Fruit fly (Drosophila melanogaster): ENCODE measurements around the gene Kap-alpha1.

Gene Kap-alpha1

dm6 chr3L:19845047-19845906 is 38.2 kb downstream of the Kap-alpha1 start, which contains the start of gene Papss (continued):
- peak; percentile 41 for TF ChIP-seq zen (tag; optimal IDR thresholded peaks at IDR 0.05)
- TF ChIP-seq Sox100B (GFP tag; optimal IDR thresholded peaks at IDR 0.05) = no peak
- TF ChIP-seq Xbp1 (GFP tag; optimal IDR thresholded peaks at IDR 0.05) = peak; percentile 21
- TF ChIP-seq CG2199 (GFP tag; IDR thresholded peaks at IDR 0.05) = peak; percentile 88
- TF ChIP-seq CG30431 (GFP tag; optimal IDR thresholded peaks at IDR 0.05) = no peak
- peak; percentile 66 for TF ChIP-seq org-1 (GFP tag; optimal IDR thresholded peaks at IDR 0.05)
- peak; percentile 95 for TF ChIP-seq Dll (GFP tag; IDR thresholded peaks at IDR 0.05; ENCODE audit: partially characterized antibody)
- TF ChIP-seq Hr78 (GFP tag; optimal IDR thresholded peaks at IDR 0.05) = no peak
- TF ChIP-seq CoRest (tag; optimal IDR thresholded peaks at IDR 0.05) = no peak
- TF ChIP-seq her (GFP tag; optimal IDR thresholded peaks at IDR 0.05) = peak; percentile 23
- no peak for TF ChIP-seq grn (GFP tag; optimal IDR thresholded peaks at IDR 0.05)
- peak; percentile 5 for TF ChIP-seq fd96Cb (tag; optimal IDR thresholded peaks at IDR 0.05)
- no peak for TF ChIP-seq CG4854 (GFP tag; optimal IDR thresholded peaks at IDR 0.05)
- TF ChIP-seq CG34224 (GFP tag; IDR thresholded peaks at IDR 0.05; ENCODE audit: partially characterized antibody) = peak; percentile 88
- no peak for TF ChIP-seq Sox102F (GFP tag; optimal IDR thresholded peaks at IDR 0.05)
- no peak for TF ChIP-seq GATAe (GFP tag; conservative IDR thresholded peaks at IDR 0.05)
- TF ChIP-seq Dp (GFP tag; optimal IDR thresholded peaks at IDR 0.05) = peak; percentile 2
- TF ChIP-seq knrl (GFP tag; IDR thresholded peaks at IDR 0.05; ENCODE audit: partially characterized antibody) = peak; percentile 82
- TF ChIP-seq wek (GFP tag; optimal IDR thresholded peaks at IDR 0.05) = peak; percentile 55
- 0 out of 4 replicates have a peak, but pooled peaks have one; percentile 26 for TF ChIP-seq Gug (GFP tag; IDR thresholded peaks at IDR 0.05)
- TF ChIP-seq CG9932 (GFP tag; IDR thresholded peaks at IDR 0.05) = peak; percentile 70
- TF ChIP-seq CG9797 (GFP tag; optimal IDR thresholded peaks at IDR 0.05) = no peak
- no peak for TF ChIP-seq tio (GFP tag; optimal IDR thresholded peaks at IDR 0.05)
- peak; percentile 50 for TF ChIP-seq pfk (GFP tag; optimal IDR thresholded peaks at IDR 0.05)
- TF ChIP-seq CG3163 (GFP tag; optimal IDR thresholded peaks at IDR 0.05) = no peak
- TF ChIP-seq Atf6 (GFP tag; IDR thresholded peaks at IDR 0.05) = 0 out of 2 replicates have a peak, but pooled peaks have one; percentile 25
- TF ChIP-seq HLH54F (GFP tag; optimal IDR thresholded peaks at IDR 0.05) = no peak
- TF ChIP-seq Sry-δ (GFP tag; optimal IDR thresholded peaks at IDR 0.05) = peak; percentile 70
- TF ChIP-seq pzg (GFP tag; optimal IDR thresholded peaks at IDR 0.05) = peak; percentile 40
- TF ChIP-seq CG15696 (tag; optimal IDR thresholded peaks at IDR 0.05) = peak; percentile 5
- peak; percentile 43 for TF ChIP-seq fd64A (GFP tag; optimal IDR thresholded peaks at IDR 0.05)
- TF ChIP-seq CG11247 (GFP tag; IDR thresholded peaks at IDR 0.05) = no peak
- peak; percentile 67 for TF ChIP-seq trem (tag; optimal IDR thresholded peaks at IDR 0.05)
- TF ChIP-seq hbn (GFP tag; IDR thresholded peaks at IDR 0.05; ENCODE audit: partially characterized antibody) = peak; percentile 87
- TF ChIP-seq CG8924 (tag; optimal IDR thresholded peaks at IDR 0.05) = peak; percentile 27
- TF ChIP-seq p53 (GFP tag; optimal IDR thresholded peaks at IDR 0.05) = no peak
- no peak for TF ChIP-seq Aef1 (GFP tag; IDR thresholded peaks at IDR 0.05)
- TF ChIP-seq row (GFP tag; IDR thresholded peaks at IDR 0.05) = peak; percentile 89
- no peak for TF ChIP-seq dpn (GFP tag; optimal IDR thresholded peaks at IDR 0.05)
- TF ChIP-seq CG7556 (GFP tag; optimal IDR thresholded peaks at IDR 0.05) = peak; percentile 36
- TF ChIP-seq Meics (GFP tag; optimal IDR thresholded peaks at IDR 0.05) = peak; percentile 26
- no peak for TF ChIP-seq tx (GFP tag; optimal IDR thresholded peaks at IDR 0.05)
- peak in 1 of 2 experiments; percentile 8 for TF ChIP-seq Trl (optimal IDR thresholded peaks at IDR 0.05)
- TF ChIP-seq Trl (GFP tag; optimal IDR thresholded peaks at IDR 0.05) = no peak
- peak; percentile 70 for TF ChIP-seq CG6813 (GFP tag; optimal IDR thresholded peaks at IDR 0.05)
- 0 out of 3 replicates have a peak, but pooled peaks have one; percentile 20 for TF ChIP-seq tgo (GFP tag; IDR thresholded peaks at IDR 0.05)
- no peak for TF ChIP-seq Dip3 (GFP tag; optimal IDR thresholded peaks at IDR 0.05)
- peak; percentile 41 for TF ChIP-seq CG4707 (GFP tag; optimal IDR thresholded peaks at IDR 0.05)

Data from whole organism, embryonic.